Fruit fly (Drosophila melanogaster): Measurements from ENCODE around the gene TMEM216.

dm6 chr3R:8718898-8719297 is 2.9 kb downstream of the TMEM216 start, which contains the start of gene CG11760:
- TF ChIP-seq EcR (GFP tag; optimal IDR thresholded peaks at IDR 0.05): no peak
- TF ChIP-seq CG17806 (tag; optimal IDR thresholded peaks at IDR 0.05): no peak
- 0 out of 3 replicates have a peak, but pooled peaks have one; percentile 29 for TF ChIP-seq CG4496 (GFP tag; IDR thresholded peaks at IDR 0.05)

Data from whole organism, pupa.